Worm (Caenorhabditis elegans) whole organism, early embryonic: Measurements from ENCODE around the gene rgef-1.

Experiments used
- F13C5.2 ChIP-seq: sonication (generic microtip); optimal IDR thresholded peaks from 2 replicates; lab custom pipeline; 2017; ENCODE audit warnings: mild to moderate bottlenecking, missing genetic modification characterization, inconsistent platforms, missing compliant biosample characterization
- aly-1 ChIP-seq: sonication (generic microtip); optimal IDR thresholded peaks from 2 replicates; lab custom pipeline; 2016; ENCODE audit warnings: missing genetic modification characterization, missing compliant biosample characterization
- ama-1 ChIP-seq: fragments of 150-350 bp; optimal IDR thresholded peaks from 2 replicates; lab custom pipeline; 2014
- ceh-36 ChIP-seq: sonication (generic microtip); optimal IDR thresholded peaks from 2 replicates; lab custom pipeline; 2016; ENCODE audit warnings: missing genetic modification characterization, inconsistent platforms, missing compliant biosample characterization
- hmbx-1 ChIP-seq: sonication (generic microtip); optimal IDR thresholded peaks from 2 replicates; lab custom pipeline; 2016; ENCODE audit warnings: mild to moderate bottlenecking, missing genetic modification characterization, missing compliant biosample characterization
- hmg-4 ChIP-seq: fragments of 200-800 bp; sonication (Bioruptor generic); optimal IDR thresholded peaks from 2 replicates; lab custom pipeline; 2018; ENCODE audit warnings: mild to moderate bottlenecking, missing genetic modification characterization, missing compliant biosample characterization
- hnd-1 ChIP-seq: sonication (generic microtip); optimal IDR thresholded peaks from 2 replicates; lab custom pipeline; 2016; ENCODE audit warnings: missing genetic modification characterization, missing compliant biosample characterization
- pes-1 ChIP-seq: fragments of 200-800 bp; sonication (Bioruptor generic); IDR thresholded peaks from 2 replicates; pipeline ENCODE4 v1.3.6; 2022; ENCODE audit warnings: missing genetic modification reagents, missing genetic modification characterization, missing compliant biosample characterization
- tbx-11 ChIP-seq: fragments of 200-800 bp; sonication (Bioruptor generic); IDR thresholded peaks from 2 replicates; pipeline ENCODE4 v1.3.6; 2022; ENCODE audit warnings: missing genetic modification characterization, missing compliant biosample characterization
- tra-4 ChIP-seq: sonication (generic microtip); optimal IDR thresholded peaks from 2 replicates; lab custom pipeline; 2017; ENCODE audit warnings: missing genetic modification characterization, missing compliant biosample characterization

DNA sequence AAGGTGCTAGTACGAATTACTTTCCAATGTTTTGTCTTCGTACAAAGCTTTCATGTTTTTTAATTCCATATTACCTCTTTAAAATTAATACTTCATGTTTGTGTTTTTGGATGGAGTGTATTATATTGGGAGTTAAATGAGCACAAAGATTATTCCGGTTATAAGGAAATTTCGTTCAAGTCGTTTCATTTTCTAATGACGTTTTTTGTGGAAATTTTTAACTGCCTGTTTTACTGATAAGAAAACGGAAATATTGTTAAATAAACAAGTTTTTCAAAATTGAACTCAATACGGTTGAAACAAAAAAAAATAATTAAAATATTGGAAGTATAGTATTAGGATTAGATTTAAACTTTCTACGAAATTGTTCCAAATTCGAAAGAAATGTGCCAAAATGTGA lies 34.1 kb downstream of the rgef-1 start:
- TF ChIP-seq ama-1 (lab: Kevin White, UChicago): no peak
- TF ChIP-seq hnd-1 (tag; lab: Kevin White, UChicago): no peak
- no peak for TF ChIP-seq hmbx-1 (tag; lab: Kevin White, UChicago)
- TF ChIP-seq pes-1 (GFP tag; lab: Robert Waterston, UW): no peak
- TF ChIP-seq aly-1 (tag; lab: Kevin White, UChicago): no peak
- no peak for TF ChIP-seq F13C5.2 (tag; lab: Kevin White, UChicago)
- no peak for TF ChIP-seq tra-4 (tag; lab: Kevin White, UChicago)
- no peak for TF ChIP-seq tbx-11 (GFP tag; lab: Robert Waterston, UW)
- no peak for TF ChIP-seq hmg-4 (GFP tag; lab: Kevin White, UChicago)
- TF ChIP-seq ceh-36 (tag; lab: Kevin White, UChicago): no peak
